Fruit fly (Drosophila melanogaster) whole organism, wandering third instar larva: Measurements from ENCODE around the gene Nup93-1.

ENCODE experiments used
- CG9705 ChIP-seq: fragments of 200-800 bp; sonication (Bioruptor generic); optimal IDR thresholded peaks from 2 replicates; lab custom pipeline; 2018; ENCODE audit warnings: missing biosample characterization, mild to moderate bottlenecking, missing genetic modification characterization
- GATAd ChIP-seq: sonication (Bioruptor generic); optimal IDR thresholded peaks from 2 replicates; lab custom pipeline; 2016; ENCODE audit warnings: missing biosample characterization, missing genetic modification characterization
- Hr78 ChIP-seq: fragments of >200 bp; optimal IDR thresholded peaks from 2 replicates; lab custom pipeline; 2017; ENCODE audit warnings: missing biosample characterization, missing genetic modification characterization
- Jra ChIP-seq: sonication (Bioruptor generic); optimal IDR thresholded peaks from 2 replicates; lab custom pipeline; 2016; ENCODE audit warnings: missing biosample characterization, missing genetic modification characterization
- N ChIP-seq: fragments of >200 bp; optimal IDR thresholded peaks from 2 replicates; lab custom pipeline; 2018; ENCODE audit warnings: missing biosample characterization, missing external identifiers, missing genetic modification characterization
- OdsH ChIP-seq: fragments of 200-800 bp; sonication (Bioruptor generic); optimal IDR thresholded peaks from 2 replicates; lab custom pipeline; 2016; ENCODE audit warnings: missing biosample characterization, mild to moderate bottlenecking, missing genetic modification characterization
- dsf ChIP-seq: sonication (Bioruptor generic); optimal IDR thresholded peaks from 2 replicates; lab custom pipeline; 2016; ENCODE audit warnings: missing biosample characterization, missing genetic modification characterization, borderline replicate concordance
- h ChIP-seq: fragments of 200-800 bp; sonication (Bioruptor generic); optimal IDR thresholded peaks from 3 replicates; lab custom pipeline; 2016; ENCODE audit warnings: missing biosample characterization, mild to moderate bottlenecking, missing genetic modification characterization
- lola ChIP-seq: fragments of >200 bp; optimal IDR thresholded peaks from 2 replicates; lab custom pipeline; 2017; ENCODE audit warnings: missing biosample characterization, missing genetic modification characterization
- pan ChIP-seq: fragments of >200 bp; optimal IDR thresholded peaks from 2 replicates; lab custom pipeline; 2017
- psq ChIP-seq: fragments of 200-800 bp; sonication (Bioruptor generic); optimal IDR thresholded peaks from 3 replicates; lab custom pipeline; 2017; ENCODE audit warnings: missing biosample characterization, mild to moderate bottlenecking, missing genetic modification characterization, moderate library complexity
- rgr ChIP-seq: fragments of 200-800 bp; sonication (Bioruptor generic); optimal IDR thresholded peaks from 3 replicates; lab custom pipeline; 2016; ENCODE audit warnings: missing biosample characterization, mild to moderate bottlenecking, missing genetic modification characterization
- sv ChIP-seq: fragments of 200-800 bp; sonication (Bioruptor generic); optimal IDR thresholded peaks from 3 replicates; lab custom pipeline; 2016; ENCODE audit warnings: missing biosample characterization, missing genetic modification characterization

DNA sequence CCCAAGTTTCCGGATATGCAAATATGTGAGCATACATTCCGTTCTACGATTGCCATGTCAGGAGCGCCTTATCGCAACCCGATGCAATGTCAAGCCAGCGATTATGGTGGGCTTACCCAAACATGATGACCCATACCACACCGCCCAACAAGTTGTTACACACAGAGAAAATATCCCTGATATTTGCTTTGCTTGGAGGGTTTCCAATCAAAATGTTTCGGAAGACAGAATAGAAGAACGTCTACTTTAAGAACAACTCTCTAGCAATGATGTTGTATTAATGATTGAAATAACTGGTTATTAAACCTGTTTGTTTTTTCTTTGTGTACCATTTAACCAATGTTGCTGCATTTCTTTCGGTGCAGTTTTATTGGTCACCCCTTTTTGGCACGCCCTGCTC is 21.9 kb upstream of the Nup93-1 start:
- TF ChIP-seq Jra (GFP tag; lab: Kevin White, UChicago) (no peak), lola (GFP tag; lab: Kevin White, UChicago) (no peak), psq (GFP tag; lab: Kevin White, UChicago) (no peak), Hr78 (GFP tag; lab: Kevin White, UChicago) (no peak), pan (lab: Kevin White, UChicago) (no peak), h (GFP tag; lab: Kevin White, UChicago) (peak; percentile 5), GATAd (GFP tag; lab: Kevin White, UChicago) (no peak), N (GFP tag; lab: Kevin White, UChicago) (no peak), sv (GFP tag; lab: Kevin White, UChicago) (no peak), OdsH (no peak), rgr (GFP tag; lab: Kevin White, UChicago) (no peak), CG9705 (GFP tag; lab: Kevin White, UChicago) (no peak), dsf (no peak)
